Fruit fly (Drosophila melanogaster): Measurements from ENCODE around the gene Rpn3.
A peak's percentile ranks its signal among the peaks of the same experiment; 100 is the strongest.

Rpn3 gene

dm6 chr2L:19051534-19052100 lies at the start of gene Rpn3 (continued):
- peak; percentile 87 for TF ChIP-seq CG32772 (GFP tag; IDR thresholded peaks at IDR 0.05)
- TF ChIP-seq pita (GFP tag; optimal IDR thresholded peaks at IDR 0.05), result no peak
- peak; percentile 64 for TF ChIP-seq ttk (GFP tag; IDR thresholded peaks at IDR 0.05)
- peak; percentile 12 for TF ChIP-seq CG10431 (GFP tag; optimal IDR thresholded peaks at IDR 0.05)
- TF ChIP-seq CG6683 (GFP tag; optimal IDR thresholded peaks at IDR 0.05), result peak; percentile 27
- TF ChIP-seq CG15601 (tag; optimal IDR thresholded peaks at IDR 0.05), result peak; percentile 51
- peak; percentile 86 for TF ChIP-seq Hmr (GFP tag; optimal IDR thresholded peaks at IDR 0.05)
- TF ChIP-seq row (GFP tag; IDR thresholded peaks at IDR 0.05), result peak; percentile 93
- peak; percentile 80 for TF ChIP-seq ap (GFP tag; IDR thresholded peaks at IDR 0.05)
- TF ChIP-seq Sry-δ (GFP tag; optimal IDR thresholded peaks at IDR 0.05), result peak; percentile 65
- TF ChIP-seq C15 (GFP tag; IDR thresholded peaks at IDR 0.05), result peak; percentile 73; the same call in 1 of the 3 replicates
- TF ChIP-seq bab2 (GFP tag; optimal IDR thresholded peaks at IDR 0.05), result peak; percentile 91
- TF ChIP-seq CG32767 (GFP tag; IDR thresholded peaks at IDR 0.05), result peak; percentile 77
- TF ChIP-seq CG12104 (GFP tag; optimal IDR thresholded peaks at IDR 0.05), result peak; percentile 70
- peak; percentile 76 to 88 for TF ChIP-seq Pdp1 (GFP tag; optimal IDR thresholded peaks at IDR 0.05)
- TF ChIP-seq MTF-1 (GFP tag; optimal IDR thresholded peaks at IDR 0.05; ENCODE audit: borderline replicate concordance), result no peak
- TF ChIP-seq CG33213 (GFP tag; optimal IDR thresholded peaks at IDR 0.05), result peak; percentile 61
- peak; percentile 79 for TF ChIP-seq fd96Cb (tag; optimal IDR thresholded peaks at IDR 0.05)
- peak; percentile 73 for TF ChIP-seq stc (GFP tag; IDR thresholded peaks at IDR 0.05)
- TF ChIP-seq unc-4 (GFP tag; IDR thresholded peaks at IDR 0.05; ENCODE audit: partially characterized antibody), result peak; percentile 66
- TF ChIP-seq fru (optimal IDR thresholded peaks at IDR 0.05), result no peak
- TF ChIP-seq insv (GFP tag; optimal IDR thresholded peaks at IDR 0.05), result no peak
- TF ChIP-seq CG2129 (GFP tag; IDR thresholded peaks at IDR 0.05; ENCODE audit: partially characterized antibody), result peak; percentile 28; the same call in 1 of the 2 replicates
- peak; percentile 12 for TF ChIP-seq ab (GFP tag; optimal IDR thresholded peaks at IDR 0.05)
- TF ChIP-seq HLH4C (GFP tag; IDR thresholded peaks at IDR 0.05; ENCODE audit: partially characterized antibody), result peak; percentile 72
- TF ChIP-seq dati (GFP tag; IDR thresholded peaks at IDR 0.05), result peak; percentile 65
- TF ChIP-seq Atf-2 (GFP tag; optimal IDR thresholded peaks at IDR 0.05), result peak; percentile 79
- TF ChIP-seq CG12769 (tag; optimal IDR thresholded peaks at IDR 0.05), result no peak
- TF ChIP-seq Adf1 (GFP tag; IDR thresholded peaks at IDR 0.05), result peak; percentile 59
- TF ChIP-seq nau (GFP tag; optimal IDR thresholded peaks at IDR 0.05), result no peak
- TF ChIP-seq TFAM (GFP tag; optimal IDR thresholded peaks at IDR 0.05), result peak; percentile 32
- TF ChIP-seq Hr78 (GFP tag; optimal IDR thresholded peaks at IDR 0.05), result no peak
- TF ChIP-seq CG34422 (GFP tag; IDR thresholded peaks at IDR 0.05), result peak; percentile 83
- peak; percentile 69 for TF ChIP-seq cas (GFP tag; IDR thresholded peaks at IDR 0.05)
- peak; percentile 75 for TF ChIP-seq CG18476 (GFP tag; optimal IDR thresholded peaks at IDR 0.05)
- TF ChIP-seq CG3407 (GFP tag; optimal IDR thresholded peaks at IDR 0.05), result peak; percentile 69
- TF ChIP-seq amos (GFP tag; IDR thresholded peaks at IDR 0.05; ENCODE audit: partially characterized antibody), result peak; percentile 38; the same call in 1 of the 2 replicates
- TF ChIP-seq pum (GFP tag; optimal IDR thresholded peaks at IDR 0.05), result peak; percentile 69
- no peak for TF ChIP-seq gfzf (GFP tag; optimal IDR thresholded peaks at IDR 0.05)
- peak; percentile 78 for TF ChIP-seq Nf-YA (GFP tag; IDR thresholded peaks at IDR 0.05)
- TF ChIP-seq Scr (GFP tag; IDR thresholded peaks at IDR 0.05; ENCODE audit: partially characterized antibody), result peak; percentile 75
- TF ChIP-seq mam (GFP tag; optimal IDR thresholded peaks at IDR 0.05), result peak; percentile 83
- TF ChIP-seq CG10462 (GFP tag; optimal IDR thresholded peaks at IDR 0.05), result peak; percentile 79
- peak; percentile 68; the same call in 1 of the 2 replicates for TF ChIP-seq sna (GFP tag; IDR thresholded peaks at IDR 0.05; ENCODE audit: partially characterized antibody)
- no peak for TF ChIP-seq hth (optimal IDR thresholded peaks at IDR 0.05)
- peak; percentile 17 for TF ChIP-seq sima (GFP tag; optimal IDR thresholded peaks at IDR 0.05)
- peak; percentile 66 for TF ChIP-seq sug (tag; optimal IDR thresholded peaks at IDR 0.05)
- peak; percentile 40 for TF ChIP-seq CG1233 (GFP tag; optimal IDR thresholded peaks at IDR 0.05)
- TF ChIP-seq twi (tag; optimal IDR thresholded peaks at IDR 0.05), result peak; percentile 50
- TF ChIP-seq pnt (GFP tag; optimal IDR thresholded peaks at IDR 0.05), result peak; percentile 62
